Worm (Caenorhabditis elegans) whole organism, L4 larva: ENCODE results near the gene Y24F12A.1.

Experiments used
- Y105C5A.15 ChIP-seq: fragments of 200-800 bp; sonication (Bioruptor generic); IDR thresholded peaks from 2 replicates; pipeline ENCODE4 v1.3.6; 2022; ENCODE audit warnings: missing genetic modification characterization, missing compliant biosample characterization
- ama-1 ChIP-seq: fragments of 150-350 bp; optimal IDR thresholded peaks from 2 replicates; lab custom pipeline; 2014; ENCODE audit warnings: inconsistent platforms, mixed read lengths
- fkh-10 ChIP-seq: fragments of 150-350 bp; optimal IDR thresholded peaks from 2 replicates; lab custom pipeline; 2014; ENCODE audit warnings: missing biosample characterization, missing genetic modification reagents, missing genetic modification characterization
- hlh-30 ChIP-seq: sonication (generic microtip); optimal IDR thresholded peaks from 2 replicates; lab custom pipeline; 2017; ENCODE audit warnings: antibody characterized with exemption, mild to moderate bottlenecking, missing genetic modification characterization, missing compliant biosample characterization; ENCODE audit not compliant: insufficient read depth
- madf-5 ChIP-seq, 2 experiments: fragments of 200-800 bp; sonication (Bioruptor generic); IDR thresholded peaks; 2 replicates each; pipeline ENCODE4 v1.3.6; 2022; ENCODE audit warnings: missing compliant biosample characterization in 2 of 2, missing genetic modification characterization in 2 of 2
- nhr-11 ChIP-seq: fragments of 150-350 bp; optimal IDR thresholded peaks from 2 replicates; lab custom pipeline; 2014; ENCODE audit warnings: missing biosample characterization, missing genetic modification characterization
- nhr-237 ChIP-seq: sonication (generic microtip); optimal IDR thresholded peaks from 2 replicates; lab custom pipeline; 2017; ENCODE audit warnings: missing biosample characterization, missing genetic modification characterization
- nhr-41 ChIP-seq: fragments of 200-800 bp; sonication (Bioruptor generic); IDR thresholded peaks from 2 replicates; pipeline ENCODE4 v1.3.6; 2022; ENCODE audit warnings: missing genetic modification reagents, missing genetic modification characterization, missing compliant biosample characterization
- unc-130 ChIP-seq: sonication (generic microtip); optimal IDR thresholded peaks from 2 replicates; lab custom pipeline; 2016; ENCODE audit warnings: missing genetic modification reagents, missing genetic modification characterization, missing compliant biosample characterization

- TF ChIP-seq nhr-41 (GFP tag; lab: Robert Waterston, UW) (no peak), nhr-237 (tag; lab: Kevin White, UChicago) (no peak), madf-5 (GFP tag; IDR thresholded peaks at IDR 0.05; lab: Robert Waterston, UW) (no peak), ama-1 (no peak), Y105C5A.15 (GFP tag; lab: Robert Waterston, UW) (no peak), fkh-10 (GFP tag; lab: Kevin White, UChicago) (no peak), hlh-30 (tag; lab: Kevin White, UChicago) (no peak), nhr-11 (tag; lab: Kevin White, UChicago) (no peak), unc-130 (GFP tag; lab: Kevin White, UChicago) (no peak)
These were observed 35.3 kb upstream of the Y24F12A.1 start for ce11 chrIV:11569795-11570194.
